Fruit fly (Drosophila melanogaster): Measurements from ENCODE around the gene CG42460.

Gene CG42460

dm6 chr2L:3416527-3417304 lies 28.4 kb upstream of the CG42460 start, which contains the start of gene CG31952 (continued):
- TF ChIP-seq Rfx (GFP tag; IDR thresholded peaks at IDR 0.05): 0 out of 2 replicates have a peak, but pooled peaks have one; percentile 10
- TF ChIP-seq CG2116 (GFP tag; optimal IDR thresholded peaks at IDR 0.05): no peak
- no peak for TF ChIP-seq bsh (GFP tag; optimal IDR thresholded peaks at IDR 0.05)
- peak in 1 of 2 experiments; percentile 33 for TF ChIP-seq Hr51 (GFP tag; optimal IDR thresholded peaks at IDR 0.05)
- peak; percentile 21 for TF ChIP-seq gem (tag; optimal IDR thresholded peaks at IDR 0.05)
- TF ChIP-seq unpg (GFP tag; optimal IDR thresholded peaks at IDR 0.05): no peak
- TF ChIP-seq CG4820 (GFP tag; optimal IDR thresholded peaks at IDR 0.05): no peak
- TF ChIP-seq B-H2 (GFP tag; optimal IDR thresholded peaks at IDR 0.05): no peak
- TF ChIP-seq CG13894 (tag; optimal IDR thresholded peaks at IDR 0.05): no peak
- TF ChIP-seq CG1792 (GFP tag; optimal IDR thresholded peaks at IDR 0.05): no peak
- no peak for TF ChIP-seq CG17361 (GFP tag; IDR thresholded peaks at IDR 0.05)
- TF ChIP-seq YL-1 (GFP tag; optimal IDR thresholded peaks at IDR 0.05): no peak
- TF ChIP-seq hkb (optimal IDR thresholded peaks at IDR 0.05): no peak
- peak; percentile 50 for TF ChIP-seq hkb (GFP tag; IDR thresholded peaks at IDR 0.05)
- TF ChIP-seq chinmo (GFP tag; IDR thresholded peaks at IDR 0.05; ENCODE audit: partially characterized antibody): peak; percentile 66; the same call in 2 of the 4 replicates
- no peak for TF ChIP-seq CG15479 (GFP tag; optimal IDR thresholded peaks at IDR 0.05)
- no peak for TF ChIP-seq hb (GFP tag; IDR thresholded peaks at IDR 0.05; ENCODE audit: partially characterized antibody)
- no peak for TF ChIP-seq Camta (GFP tag; optimal IDR thresholded peaks at IDR 0.05)
- peak; percentile 38; the same call in 1 of the 2 replicates for TF ChIP-seq CG3847 (GFP tag; IDR thresholded peaks at IDR 0.05)
- TF ChIP-seq ind (GFP tag; optimal IDR thresholded peaks at IDR 0.05): no peak
- TF ChIP-seq Poxn (GFP tag; IDR thresholded peaks at IDR 0.05): no peak
- TF ChIP-seq MBD-R2 (GFP tag; IDR thresholded peaks at IDR 0.05): no peak
- peak; percentile 49; the same call in 2 of the 3 replicates for TF ChIP-seq Aef1 (GFP tag; IDR thresholded peaks at IDR 0.05)
- 0 out of 2 replicates have a peak, but pooled peaks have one; percentile 14 for TF ChIP-seq seq (GFP tag; IDR thresholded peaks at IDR 0.05)
- no peak for TF ChIP-seq CG4282 (GFP tag; optimal IDR thresholded peaks at IDR 0.05)
- no peak for TF ChIP-seq Tbp (GFP tag; optimal IDR thresholded peaks at IDR 0.05)
- no peak for TF ChIP-seq Fer3 (tag; optimal IDR thresholded peaks at IDR 0.05)
- no peak for TF ChIP-seq CG9609 (GFP tag; optimal IDR thresholded peaks at IDR 0.05)
- no peak for TF ChIP-seq Nf-YC (tag; optimal IDR thresholded peaks at IDR 0.05)
- peak; percentile 67 for TF ChIP-seq Med (GFP tag)
- TF ChIP-seq dmrt99B (tag; optimal IDR thresholded peaks at IDR 0.05): peak; percentile 11
- no peak for TF ChIP-seq da (GFP tag; optimal IDR thresholded peaks at IDR 0.05)
- TF ChIP-seq Myb (GFP tag; optimal IDR thresholded peaks at IDR 0.05): no peak
- TF ChIP-seq Pdp1 (GFP tag; optimal IDR thresholded peaks at IDR 0.05): peak in 1 of 2 experiments; percentile 42
- TF ChIP-seq Ada2b (GFP tag; IDR thresholded peaks at IDR 0.05): 0 out of 2 replicates have a peak, but pooled peaks have one; percentile 18
- TF ChIP-seq CG9932 (GFP tag; IDR thresholded peaks at IDR 0.05): no peak
- peak; percentile 33 for TF ChIP-seq CG2120 (GFP tag; optimal IDR thresholded peaks at IDR 0.05)
- TF ChIP-seq CG12391 (tag; optimal IDR thresholded peaks at IDR 0.05): no peak
- TF ChIP-seq CG14965 (GFP tag; optimal IDR thresholded peaks at IDR 0.05; ENCODE audit: borderline replicate concordance): no peak
- TF ChIP-seq CG31365 (tag; optimal IDR thresholded peaks at IDR 0.05): no peak
- 0 out of 2 replicates have a peak, but pooled peaks have one; percentile 11 for TF ChIP-seq Ptx1 (GFP tag; IDR thresholded peaks at IDR 0.05)
- TF ChIP-seq CG12769 (tag; optimal IDR thresholded peaks at IDR 0.05): peak; percentile 20
- TF ChIP-seq Antp (GFP tag; optimal IDR thresholded peaks at IDR 0.05): no peak
- TF ChIP-seq Atf6 (GFP tag; IDR thresholded peaks at IDR 0.05): peak; percentile 33; the same call in 1 of the 2 replicates
- TF ChIP-seq pros (GFP tag; optimal IDR thresholded peaks at IDR 0.05): no peak
- peak; percentile 32 for TF ChIP-seq lilli (GFP tag; optimal IDR thresholded peaks at IDR 0.05)
- TF ChIP-seq lmd (GFP tag; IDR thresholded peaks at IDR 0.05): 0 out of 2 replicates have a peak, but pooled peaks have one; percentile 6
- no peak for TF ChIP-seq CG13287 (GFP tag; IDR thresholded peaks at IDR 0.05; ENCODE audit: partially characterized antibody)
- TF ChIP-seq Side (GFP tag; optimal IDR thresholded peaks at IDR 0.05): no peak
